Fruit fly (Drosophila melanogaster) whole organism, adult: ENCODE measurements around the gene CG46514.
"Not testable (repeated sequence)": the region's sequence is repeated elsewhere in the genome, so short reads cannot be mapped to it uniquely, and the experiment has no call there.

Source experiments
- ovo ChIP-seq: fragments of 200-800 bp; sonication (Bioruptor generic); optimal IDR thresholded peaks from 2 replicates; lab custom pipeline; 2016; ENCODE audit warnings: missing biosample characterization, missing genetic modification characterization
- tj ChIP-seq: fragments of 200-800 bp; sonication (Bioruptor generic); optimal IDR thresholded peaks from 3 replicates; lab custom pipeline; 2017; ENCODE audit warnings: missing biosample characterization, mild to moderate bottlenecking, missing genetic modification characterization, moderate library complexity

DNA sequence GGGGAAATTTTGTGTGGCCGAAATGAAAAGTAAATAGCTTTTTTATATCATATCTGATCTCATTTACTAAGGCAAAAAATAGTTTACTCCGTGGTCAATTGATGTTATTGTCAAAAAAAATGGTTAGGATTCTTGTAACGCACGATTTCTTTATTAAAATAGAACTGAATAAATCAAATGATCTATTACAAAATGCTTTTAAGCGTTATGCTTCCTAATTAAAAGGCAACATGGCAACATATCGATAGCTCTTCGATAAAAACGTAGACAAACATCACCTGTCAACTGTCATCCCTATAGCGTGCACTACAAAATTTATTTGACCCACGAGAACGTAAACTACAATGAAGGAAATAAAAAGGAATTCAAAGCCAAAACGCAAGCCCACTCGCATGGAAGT lies 19.8 kb upstream of the CG46514 start, which contains the start of gene CG46510:
- not testable (repeated sequence) for TF ChIP-seq tj; ovo (GFP tag; lab: Kevin White, UChicago)
